Worm (Caenorhabditis elegans): ENCODE data around the gene T13F3.4.

- TF ChIP-seq ZK546.5 (tag; optimal IDR thresholded peaks at IDR 0.05) = no peak
- no peak for TF ChIP-seq alr-1 (tag; optimal IDR thresholded peaks at IDR 0.05)
- TF ChIP-seq nhr-23 (tag; optimal IDR thresholded peaks at IDR 0.05) = no peak
Observed at ce11 chrV:16233624-16234023, 32.8 kb downstream of the T13F3.4 start, which contains the start of gene clec-233.

Measured in whole organism, L2 larva.